Fruit fly (Drosophila melanogaster) whole organism, embryonic: ENCODE results near the gene CG12522.

Experiments
- Atf-2 ChIP-seq: fragments of 200-800 bp; sonication (Bioruptor generic); optimal IDR thresholded peaks from 2 replicates; lab custom pipeline; 2016; ENCODE audit warnings: missing biosample characterization, missing genetic modification characterization
- Awh ChIP-seq: fragments of 200-800 bp; sonication (Bioruptor generic); IDR thresholded peaks from 2 replicates; pipeline ENCODE4, ENCODE4 v1.3.6; 2022; ENCODE audit warnings: missing biosample characterization, missing genetic modification characterization
- B-H2 ChIP-seq: fragments of 200-800 bp; sonication (Bioruptor generic); optimal IDR thresholded peaks from 2 replicates; lab custom pipeline; 2018; ENCODE audit warnings: missing biosample characterization, mild to moderate bottlenecking, missing genetic modification characterization
- CG11723 ChIP-seq: fragments of 200-800 bp; sonication (Bioruptor generic); optimal IDR thresholded peaks from 2 replicates; lab custom pipeline; 2017; ENCODE audit warnings: missing biosample characterization, mild to moderate bottlenecking, missing genetic modification characterization
- CG14710 ChIP-seq: fragments of 200-800 bp; sonication (Bioruptor generic); optimal IDR thresholded peaks from 3 replicates; lab custom pipeline; 2019; ENCODE audit warnings: missing biosample characterization, mild to moderate bottlenecking, missing genetic modification characterization, moderate library complexity
- CG14965 ChIP-seq: fragments of 200-800 bp; sonication (Bioruptor generic); optimal IDR thresholded peaks from 2 replicates; lab custom pipeline; 2016; ENCODE audit warnings: missing biosample characterization, missing genetic modification characterization, borderline replicate concordance
- CG15073 ChIP-seq: fragments of 200-800 bp; sonication (Bioruptor generic); optimal IDR thresholded peaks from 2 replicates; lab custom pipeline; 2016; ENCODE audit warnings: missing biosample characterization, missing genetic modification characterization
- CG17568 ChIP-seq: fragments of 200-800 bp; sonication (Bioruptor generic); optimal IDR thresholded peaks from 2 replicates; lab custom pipeline; 2018; ENCODE audit warnings: missing biosample characterization, mild to moderate bottlenecking, missing genetic modification characterization, moderate library complexity
- CG17829 ChIP-seq: fragments of 200-800 bp; optimal IDR thresholded peaks from 2 replicates; lab custom pipeline; 2019; ENCODE audit warnings: missing biosample characterization, mild to moderate bottlenecking, missing genetic modification characterization, moderate library complexity
- CG18262 ChIP-seq: fragments of 200-800 bp; optimal IDR thresholded peaks from 3 replicates; lab custom pipeline; 2019; ENCODE audit warnings: missing biosample characterization, mild to moderate bottlenecking, missing genetic modification characterization, moderate library complexity
- CG18619 ChIP-seq: fragments of 200-800 bp; sonication (Bioruptor generic); optimal IDR thresholded peaks from 3 replicates; lab custom pipeline; 2017; ENCODE audit warnings: missing biosample characterization, mild to moderate bottlenecking, missing genetic modification characterization
- CG2120 ChIP-seq: fragments of 200-800 bp; sonication (Bioruptor generic); optimal IDR thresholded peaks from 3 replicates; lab custom pipeline; 2016; ENCODE audit warnings: missing biosample characterization, missing genetic modification characterization
- CG2202 ChIP-seq: fragments of 200-800 bp; sonication (Bioruptor generic); optimal IDR thresholded peaks from 2 replicates; lab custom pipeline; 2018; ENCODE audit warnings: missing biosample characterization, mild to moderate bottlenecking, missing genetic modification characterization
- CG32532 ChIP-seq: fragments of 200-800 bp; sonication (Bioruptor generic); IDR thresholded peaks from 2 replicates; pipeline ENCODE4 v1.3.6; 2022; ENCODE audit warnings: missing biosample characterization, missing genetic modification characterization
- CG33213 ChIP-seq: fragments of 200-800 bp; sonication (Bioruptor generic); optimal IDR thresholded peaks from 3 replicates; lab custom pipeline; 2016; ENCODE audit warnings: missing biosample characterization, missing genetic modification characterization
- CG3726 ChIP-seq: fragments of 200-800 bp; sonication (Bioruptor generic); IDR thresholded peaks from 3 replicates; pipeline ENCODE4, ENCODE4 v1.3.6; 2022; ENCODE audit warnings: missing biosample characterization, missing genetic modification characterization
- CG42726 ChIP-seq: fragments of 200-800 bp; sonication (Bioruptor generic); IDR thresholded peaks from 2 replicates; pipeline ENCODE4 v1.3.6; 2022; ENCODE audit warnings: missing biosample characterization, missing genetic modification characterization; ENCODE audit not compliant: partially characterized antibody
- CG5245 ChIP-seq: fragments of 200-800 bp; sonication (Bioruptor generic); optimal IDR thresholded peaks from 3 replicates; lab custom pipeline; 2016; ENCODE audit warnings: missing biosample characterization, missing genetic modification characterization
- CG5953 ChIP-seq: fragments of 200-800 bp; sonication (Bioruptor generic); IDR thresholded peaks from 2 replicates; pipeline ENCODE4 v1.3.6; 2022; ENCODE audit warnings: missing biosample characterization, missing genetic modification characterization
- CG6654 ChIP-seq: fragments of 200-800 bp; sonication (Bioruptor generic); optimal IDR thresholded peaks from 2 replicates; lab custom pipeline; 2017; ENCODE audit warnings: missing biosample characterization, mild to moderate bottlenecking, missing genetic modification characterization
- CG6791 ChIP-seq: fragments of 200-800 bp; sonication (Bioruptor generic); IDR thresholded peaks from 3 replicates; pipeline ENCODE4 v1.3.6; 2022; ENCODE audit warnings: missing biosample characterization, missing genetic modification characterization; ENCODE audit not compliant: partially characterized antibody
- CG6854 ChIP-seq: fragments of 200-800 bp; sonication (Bioruptor generic); optimal IDR thresholded peaks from 3 replicates; lab custom pipeline; 2017; ENCODE audit warnings: missing biosample characterization, mild to moderate bottlenecking, missing genetic modification characterization
- CG9817 ChIP-seq: fragments of 200-800 bp; sonication (Bioruptor generic); optimal IDR thresholded peaks from 2 replicates; lab custom pipeline; 2018; ENCODE audit warnings: missing biosample characterization, mild to moderate bottlenecking, missing genetic modification characterization, moderate library complexity
- HLH54F ChIP-seq: fragments of 200-800 bp; sonication (Bioruptor generic); optimal IDR thresholded peaks from 3 replicates; lab custom pipeline; 2016; ENCODE audit warnings: missing biosample characterization, missing genetic modification characterization
- Hr39 ChIP-seq: fragments of >200 bp; optimal IDR thresholded peaks from 2 replicates; lab custom pipeline; 2017
- Lim3 ChIP-seq: fragments of 200-800 bp; sonication (Bioruptor generic); IDR thresholded peaks from 2 replicates; pipeline ENCODE4 v1.3.6; 2022; ENCODE audit warnings: missing biosample characterization, missing genetic modification characterization
- NC2β ChIP-seq: fragments of 200-800 bp; sonication (Bioruptor generic); optimal IDR thresholded peaks from 2 replicates; lab custom pipeline; 2016; ENCODE audit warnings: missing biosample characterization, missing genetic modification characterization
- Neu2 ChIP-seq: fragments of 200-800 bp; sonication (Bioruptor generic); optimal IDR thresholded peaks from 3 replicates; lab custom pipeline; 2016; ENCODE audit warnings: missing biosample characterization, missing genetic modification characterization, borderline replicate concordance
- Opbp ChIP-seq: fragments of 200-800 bp; sonication (Bioruptor generic); IDR thresholded peaks from 3 replicates; pipeline ENCODE4 v1.3.6; 2022; ENCODE audit warnings: missing biosample characterization, missing genetic modification characterization; ENCODE audit not compliant: partially characterized antibody
- PHDP ChIP-seq: fragments of 200-800 bp; sonication (Bioruptor generic); optimal IDR thresholded peaks from 3 replicates; lab custom pipeline; 2018; ENCODE audit warnings: missing biosample characterization, mild to moderate bottlenecking, missing genetic modification characterization, moderate library complexity
- Rx ChIP-seq: fragments of 200-800 bp; sonication (Bioruptor generic); IDR thresholded peaks from 2 replicates; pipeline ENCODE4 v1.3.6; 2022; ENCODE audit warnings: missing biosample characterization, missing genetic modification characterization
- abd-A ChIP-seq: fragments of 200-800 bp; sonication (Bioruptor generic); optimal IDR thresholded peaks from 3 replicates; lab custom pipeline; 2019; ENCODE audit warnings: missing biosample characterization, mild to moderate bottlenecking, missing genetic modification characterization, moderate library complexity
- ap ChIP-seq: fragments of 200-800 bp; sonication (Bioruptor generic); IDR thresholded peaks from 2 replicates; pipeline ENCODE4 v1.3.6; 2022; ENCODE audit warnings: missing biosample characterization, missing genetic modification characterization
- bbx ChIP-seq: fragments of 200-800 bp; sonication (Bioruptor generic); IDR thresholded peaks from 2 replicates; pipeline ENCODE4 v1.3.6; 2022; ENCODE audit warnings: missing biosample characterization, missing genetic modification characterization; ENCODE audit not compliant: partially characterized antibody
- bsh ChIP-seq, 2 experiments: fragments of 200-800 bp; sonication (Bioruptor generic); optimal IDR thresholded peaks; 2 replicates each; lab custom pipeline; 2017 to 2018; ENCODE audit warnings: mild to moderate bottlenecking in 2 of 2, missing biosample characterization in 2 of 2, missing genetic modification characterization in 2 of 2, moderate library complexity in 1 of 2
- cad ChIP-seq: fragments of >200 bp; optimal IDR thresholded peaks from 2 replicates; lab custom pipeline; 2017; ENCODE audit warnings: missing biosample characterization, missing genetic modification characterization
- dimm ChIP-seq: fragments of 200-800 bp; sonication (Bioruptor generic); IDR thresholded peaks from 2 replicates; pipeline ENCODE4 v1.3.6; 2022; ENCODE audit warnings: missing biosample characterization, missing genetic modification characterization
- dmrt11E ChIP-seq: fragments of 200-800 bp; sonication (Bioruptor generic); optimal IDR thresholded peaks from 3 replicates; lab custom pipeline; 2018; ENCODE audit warnings: missing biosample characterization, mild to moderate bottlenecking, missing genetic modification characterization, moderate library complexity
- emc ChIP-seq: fragments of 200-800 bp; sonication (Bioruptor generic); optimal IDR thresholded peaks from 2 replicates; lab custom pipeline; 2016; ENCODE audit warnings: missing biosample characterization, missing genetic modification characterization
- ftz-f1 ChIP-seq: fragments of 200-800 bp; sonication (Bioruptor generic); optimal IDR thresholded peaks from 2 replicates; lab custom pipeline; 2016; ENCODE audit warnings: missing biosample characterization, missing genetic modification characterization
- fu2 ChIP-seq: fragments of 200-800 bp; sonication (Bioruptor generic); optimal IDR thresholded peaks from 2 replicates; lab custom pipeline; 2016; ENCODE audit warnings: missing biosample characterization, missing genetic modification characterization
- grau ChIP-seq: fragments of 200-800 bp; optimal IDR thresholded peaks from 3 replicates; lab custom pipeline; 2019; ENCODE audit warnings: missing biosample characterization, mild to moderate bottlenecking, missing genetic modification characterization, moderate library complexity
- hbn ChIP-seq: fragments of 200-800 bp; sonication (Bioruptor generic); IDR thresholded peaks from 2 replicates; pipeline ENCODE4 v1.3.6; 2022; ENCODE audit warnings: missing biosample characterization, missing genetic modification characterization; ENCODE audit not compliant: partially characterized antibody
- lola ChIP-seq, 3 experiments: fragments of >200 bp in 2 of 3; fragments of 200-800 bp in 1 of 3; sonication (Bioruptor generic) in 1 of 3; optimal IDR thresholded peaks; 2 replicates each; lab custom pipeline; 2017 to 2019; ENCODE audit warnings: missing biosample characterization in 3 of 3, missing genetic modification characterization in 3 of 3, mild to moderate bottlenecking in 1 of 3, moderate library complexity in 1 of 3
- pb ChIP-seq: fragments of 200-800 bp; sonication (Bioruptor generic); optimal IDR thresholded peaks from 3 replicates; lab custom pipeline; 2016; ENCODE audit warnings: missing biosample characterization, missing genetic modification characterization
- pros ChIP-seq: fragments of 200-800 bp; sonication (Bioruptor generic); optimal IDR thresholded peaks from 3 replicates; lab custom pipeline; 2019; ENCODE audit warnings: missing biosample characterization, mild to moderate bottlenecking, missing genetic modification characterization, moderate library complexity
- twi ChIP-seq: fragments of 200-800 bp; optimal IDR thresholded peaks from 2 replicates; lab custom pipeline; 2019; ENCODE audit warnings: missing biosample characterization, mild to moderate bottlenecking, missing genetic modification characterization, moderate library complexity
- wor ChIP-seq: fragments of 200-800 bp; sonication (Bioruptor generic); IDR thresholded peaks from 2 replicates; pipeline ENCODE4 v1.3.6; 2022; ENCODE audit warnings: missing biosample characterization, missing genetic modification characterization

Gene CG12522

dm6 chr3L:11097982-11098663 lies 9.9 kb upstream of the CG12522 start, which contains the start of the genes Irbp18 and APP-BP1 (continued):
- TF ChIP-seq abd-A (tag; lab: Kevin White, UChicago) (no peak), lola (GFP tag; optimal IDR thresholded peaks at IDR 0.05; lab: Kevin White, UChicago) (peak in 1 of 3 experiments; percentile 92), CG3726 (GFP tag; lab: Robert Waterston, UW) (peak; percentile 91; the same call in 2 of the 3 replicates), grau (tag; lab: Kevin White, UChicago) (peak; percentile 91), dimm (peak; percentile 59; the same call in 1 of the 2 replicates), CG17829 (tag; lab: Kevin White, UChicago) (peak; percentile 91), Opbp (GFP tag; lab: Robert Waterston, UW) (no peak), CG33213 (GFP tag; lab: Kevin White, UChicago) (peak; percentile 88), pb (GFP tag; lab: Kevin White, UChicago) (peak; percentile 81), twi (tag; lab: Kevin White, UChicago) (peak; percentile 77), CG42726 (no peak), emc (GFP tag; lab: Kevin White, UChicago) (peak; percentile 85), PHDP (tag; lab: Kevin White, UChicago) (peak; percentile 92), NC2β (GFP tag; lab: Kevin White, UChicago) (peak; percentile 93), ftz-f1 (GFP tag; lab: Kevin White, UChicago) (peak; percentile 16), pros (GFP tag; lab: Kevin White, UChicago) (no peak), CG15073 (GFP tag; lab: Kevin White, UChicago) (peak; percentile 45), fu2 (GFP tag; lab: Kevin White, UChicago) (peak; percentile 92), Rx (GFP tag; lab: Robert Waterston, UW) (peak; percentile 83), bsh (GFP tag; optimal IDR thresholded peaks at IDR 0.05; lab: Kevin White, UChicago) (peak; percentile 84 to 92), CG11723 (GFP tag; lab: Kevin White, UChicago) (peak; percentile 88), CG6791 (GFP tag; lab: Robert Waterston, UW) (no peak; the same call in 2 of the 3 replicates), CG14965 (GFP tag; lab: Kevin White, UChicago) (peak; percentile 50), CG18619 (GFP tag; lab: Kevin White, UChicago) (peak; percentile 95), CG9817 (tag; lab: Kevin White, UChicago) (peak; percentile 84), CG6854 (peak; percentile 87), CG2202 (tag; lab: Kevin White, UChicago) (peak; percentile 83), Neu2 (GFP tag; lab: Kevin White, UChicago) (peak; percentile 56), CG5245 (peak; percentile 87), CG18262 (tag; lab: Kevin White, UChicago) (peak; percentile 93), HLH54F (GFP tag; lab: Kevin White, UChicago) (peak; percentile 96), B-H2 (GFP tag; lab: Kevin White, UChicago) (peak; percentile 91), CG5953 (GFP tag; lab: Robert Waterston, UW) (no peak; the same call in 1 of the 2 replicates), Lim3 (GFP tag; lab: Robert Waterston, UW) (peak; percentile 47; the same call in 1 of the 2 replicates), bbx (GFP tag; lab: Robert Waterston, UW) (peak; percentile 16; the same call in 1 of the 2 replicates), CG17568 (GFP tag; lab: Kevin White, UChicago) (peak; percentile 87), ap (peak; percentile 67), CG6654 (GFP tag; lab: Kevin White, UChicago) (peak; percentile 76), Atf-2 (GFP tag; lab: Kevin White, UChicago) (peak; percentile 92), hbn (0 out of 2 replicates have a peak, but pooled peaks have one; percentile 25), cad (GFP tag; lab: Kevin White, UChicago) (no peak), Hr39 (lab: Kevin White, UChicago) (no peak), dmrt11E (tag; lab: Kevin White, UChicago) (peak; percentile 86), wor (GFP tag; lab: Robert Waterston, UW) (peak; percentile 73), CG14710 (tag; lab: Kevin White, UChicago) (peak; percentile 94), CG32532 (GFP tag; lab: Robert Waterston, UW) (peak; percentile 89), CG2120 (GFP tag; lab: Kevin White, UChicago) (peak; percentile 97), Awh (GFP tag; lab: Robert Waterston, UW) (peak; percentile 73; the same call in 1 of the 2 replicates)
